Worm (Caenorhabditis elegans): Measurements from ENCODE around the gene lpr-2.

The lpr-2 gene

ce11 chrIV:11748852-11749251, 30.2 kb upstream of the lpr-2 start, which contains the start of gene T12A7.6 (continued):
- no peak for TF ChIP-seq nhr-85 (tag)
- no peak for TF ChIP-seq isw-1 (GFP tag; IDR thresholded peaks at IDR 0.05)
- no peak for TF ChIP-seq lin-39 (tag; optimal IDR thresholded peaks at IDR 0.05)
- no peak for TF ChIP-seq fkh-10 (GFP tag; optimal IDR thresholded peaks at IDR 0.05)
- TF ChIP-seq nhr-47 (tag; optimal IDR thresholded peaks at IDR 0.05) = no peak
- no peak for TF ChIP-seq alr-1 (tag; optimal IDR thresholded peaks at IDR 0.05; ENCODE audit: borderline replicate concordance)
- TF ChIP-seq hlh-4 (tag; optimal IDR thresholded peaks at IDR 0.05) = no peak
- no peak for TF ChIP-seq snpc-4 (tag; optimal IDR thresholded peaks at IDR 0.05)
- no peak for TF ChIP-seq swsn-7 (tag; optimal IDR thresholded peaks at IDR 0.05)
- no peak for TF ChIP-seq ces-1 (GFP tag; optimal IDR thresholded peaks at IDR 0.05)
- no peak for TF ChIP-seq sox-4 (tag; optimal IDR thresholded peaks at IDR 0.05)
- TF ChIP-seq aha-1 (tag; optimal IDR thresholded peaks at IDR 0.05) = no peak
- peak; percentile 22 for TF ChIP-seq nhr-11 (tag; optimal IDR thresholded peaks at IDR 0.05)
- peak; percentile 58 for TF ChIP-seq rnt-1 (tag; optimal IDR thresholded peaks at IDR 0.05)
- no peak for TF ChIP-seq mep-1 (tag; optimal IDR thresholded peaks at IDR 0.05)
- TF ChIP-seq zip-4 (GFP tag; optimal IDR thresholded peaks at IDR 0.05) = no peak
- no peak; the same call in 1 of the 2 replicates for TF ChIP-seq nhr-19 (GFP tag; conservative IDR thresholded peaks at IDR 0.05)
- TF ChIP-seq unc-86 (tag; optimal IDR thresholded peaks at IDR 0.05) = no peak
- TF ChIP-seq unc-130 (tag; optimal IDR thresholded peaks at IDR 0.05) = peak; percentile 26
- no peak for TF ChIP-seq vab-15 (tag; optimal IDR thresholded peaks at IDR 0.05)
- TF ChIP-seq lin-35 (GFP tag; optimal IDR thresholded peaks at IDR 0.05) = no peak
- no peak for TF ChIP-seq pax-3 (tag; optimal IDR thresholded peaks at IDR 0.05)
- TF ChIP-seq Y116A8C.19 (tag; optimal IDR thresholded peaks at IDR 0.05; ENCODE audit: borderline replicate concordance) = no peak
- TF ChIP-seq jun-1 (tag; optimal IDR thresholded peaks at IDR 0.05) = no peak
- no peak for TF ChIP-seq pag-3 (tag; optimal IDR thresholded peaks at IDR 0.05; ENCODE audit: borderline replicate concordance, insufficient read depth)
- TF ChIP-seq lir-3 (tag; optimal IDR thresholded peaks at IDR 0.05; ENCODE audit: poor library complexity) = no peak

ce11 chrIV:11754328-11754727, 24.7 kb upstream of the lpr-2 start, which contains the start of gene scl-18:
Gene scl-18, minus strand, starts transcription at chrIV:11754428.
- TF ChIP-seq F16B12.6 (tag; optimal IDR thresholded peaks at IDR 0.05) (no peak), alr-1 (tag; optimal IDR thresholded peaks at IDR 0.05; ENCODE audit: borderline replicate concordance) (no peak)

ce11 chrIV:11755003-11755402, 24.0 kb upstream of the lpr-2 start, which contains the start of gene T12A7.10:
Gene T12A7.10, minus strand, starts transcription at chrIV:11755103.
- TF ChIP-seq unc-130 (tag; optimal IDR thresholded peaks at IDR 0.05) (no peak), sox-4 (tag; optimal IDR thresholded peaks at IDR 0.05) (no peak), nhr-85 (tag) (peak; percentile 42), pax-3 (tag; optimal IDR thresholded peaks at IDR 0.05) (no peak), nhr-71 (tag; optimal IDR thresholded peaks at IDR 0.05) (no peak), sup-37 (GFP tag; optimal IDR thresholded peaks at IDR 0.05) (no peak), efl-1 (optimal IDR thresholded peaks at IDR 0.05) (no peak), efl-1 (GFP tag; optimal IDR thresholded peaks at IDR 0.05 in 1 of 2) (peak in 1 of 2 experiments; percentile 0), skn-1 (tag; optimal IDR thresholded peaks at IDR 0.05) (no peak), ceh-82 (tag; optimal IDR thresholded peaks at IDR 0.05) (no peak), jun-1 (tag; optimal IDR thresholded peaks at IDR 0.05) (no peak), irx-1 (tag; optimal IDR thresholded peaks at IDR 0.05) (no peak)

- TF ChIP-seq nhr-20 (tag; optimal IDR thresholded peaks at IDR 0.05) (no peak), nhr-47 (tag; optimal IDR thresholded peaks at IDR 0.05) (peak; percentile 14)
Observed at ce11 chrIV:11755907-11756306, 23.1 kb upstream of the lpr-2 start, which contains the start of gene T12A7.9. Gene T12A7.9, minus strand, starts transcription at chrIV:11756007.

- TF ChIP-seq ztf-4 (tag; optimal IDR thresholded peaks at IDR 0.05) (peak; percentile 3), tbx-2 (tag; optimal IDR thresholded peaks at IDR 0.05) (peak; percentile 4), fkh-8 (tag; optimal IDR thresholded peaks at IDR 0.05) (peak; percentile 63), dsc-1 (tag; optimal IDR thresholded peaks at IDR 0.05) (peak; percentile 75), skn-1 (tag; optimal IDR thresholded peaks at IDR 0.05) (no peak), egl-13 (tag; optimal IDR thresholded peaks at IDR 0.05) (peak; percentile 59), lsy-2 (tag; optimal IDR thresholded peaks at IDR 0.05) (peak in 1 of 2 experiments; percentile 13), snpc-4 (tag; optimal IDR thresholded peaks at IDR 0.05) (no peak), nhr-47 (tag; optimal IDR thresholded peaks at IDR 0.05) (peak; percentile 74), nhr-71 (tag; optimal IDR thresholded peaks at IDR 0.05) (peak; percentile 72), F16B12.6 (tag; optimal IDR thresholded peaks at IDR 0.05) (no peak), xbp-1 (tag; optimal IDR thresholded peaks at IDR 0.05) (no peak), blmp-1 (tag; optimal IDR thresholded peaks at IDR 0.05) (no peak), fkh-4 (tag; optimal IDR thresholded peaks at IDR 0.05; ENCODE audit: borderline replicate concordance) (no peak), lin-14 (GFP tag; optimal IDR thresholded peaks at IDR 0.05) (peak; percentile 47), unc-86 (tag; optimal IDR thresholded peaks at IDR 0.05) (peak; percentile 42), pax-3 (tag; optimal IDR thresholded peaks at IDR 0.05) (peak; percentile 27)
Observed at ce11 chrIV:11759852-11760251, 19.2 kb upstream of the lpr-2 start.
